Worm (Caenorhabditis elegans) whole organism, mixed stage, embryonic: ENCODE results near the gene F43C11.16.
A peak's percentile ranks its signal among the peaks of the same experiment; 100 is the strongest.

Experiments used
- M03D4.4 ChIP-seq: sonication (generic microtip); optimal IDR thresholded peaks from 2 replicates; lab custom pipeline; 2017; ENCODE audit warnings: mild to moderate bottlenecking, missing genetic modification characterization, missing compliant biosample characterization
- bed-3 ChIP-seq: fragments of 200-800 bp; sonication (Bioruptor generic); optimal IDR thresholded peaks from 3 replicates; lab custom pipeline; 2018; ENCODE audit warnings: mild to moderate bottlenecking, missing genetic modification characterization, moderate library complexity, missing compliant biosample characterization
- blmp-1 ChIP-seq: fragments of 150-350 bp; optimal IDR thresholded peaks from 2 replicates; lab custom pipeline; 2014; ENCODE audit warnings: missing biosample characterization, missing genetic modification characterization
- ceh-39 ChIP-seq: fragments of 150-350 bp; optimal IDR thresholded peaks from 2 replicates; lab custom pipeline; 2014; ENCODE audit warnings: missing biosample characterization, missing genetic modification characterization
- ceh-43 ChIP-seq: fragments of 200-800 bp; sonication (Bioruptor generic); optimal IDR thresholded peaks from 2 replicates; lab custom pipeline; 2018; ENCODE audit warnings: mild to moderate bottlenecking, missing genetic modification characterization, moderate library complexity, missing compliant biosample characterization
- ceh-83 ChIP-seq: fragments of 200-800 bp; sonication (Bioruptor generic); optimal IDR thresholded peaks from 2 replicates; lab custom pipeline; 2018; ENCODE audit warnings: mild to moderate bottlenecking, missing genetic modification characterization, missing compliant biosample characterization
- ces-1 ChIP-seq: fragments of 150-350 bp; optimal IDR thresholded peaks from 2 replicates; lab custom pipeline; 2014; ENCODE audit warnings: missing biosample characterization, missing genetic modification reagents, missing genetic modification characterization
- cnd-1 ChIP-seq: fragments of 200-800 bp; sonication (Bioruptor generic); optimal IDR thresholded peaks from 2 replicates; lab custom pipeline; 2018; ENCODE audit warnings: mild to moderate bottlenecking, missing genetic modification characterization, missing compliant biosample characterization
- elt-1 ChIP-seq: sonication (generic microtip); optimal IDR thresholded peaks from 2 replicates; lab custom pipeline; 2017; ENCODE audit warnings: missing genetic modification characterization, mild to moderate bottlenecking, missing compliant biosample characterization, antibody characterized with exemption, moderate library complexity, borderline replicate concordance; ENCODE audit not compliant: insufficient read depth
- elt-3 ChIP-seq: fragments of 150-350 bp; optimal IDR thresholded peaks from 2 replicates; lab custom pipeline; 2014; ENCODE audit warnings: missing biosample characterization, missing genetic modification characterization
- flh-1 ChIP-seq: fragments of 200-800 bp; sonication (Bioruptor generic); optimal IDR thresholded peaks from 2 replicates; lab custom pipeline; 2018; ENCODE audit warnings: mild to moderate bottlenecking, missing genetic modification characterization, moderate library complexity, missing compliant biosample characterization
- ham-2 ChIP-seq: fragments of 200-800 bp; sonication (Bioruptor generic); optimal IDR thresholded peaks from 2 replicates; lab custom pipeline; 2018; ENCODE audit warnings: mild to moderate bottlenecking, missing genetic modification characterization, missing compliant biosample characterization
- hlh-1 ChIP-seq: fragments of 150-350 bp; optimal IDR thresholded peaks from 2 replicates; lab custom pipeline; 2014; ENCODE audit warnings: missing biosample characterization, missing genetic modification reagents, missing genetic modification characterization
- lin-13 ChIP-seq: fragments of 150-350 bp; optimal IDR thresholded peaks from 2 replicates; lab custom pipeline; 2014; ENCODE audit warnings: missing biosample characterization, missing genetic modification characterization
- lin-32 ChIP-seq: fragments of 200-800 bp; sonication (Bioruptor generic); optimal IDR thresholded peaks from 2 replicates; lab custom pipeline; 2018; ENCODE audit warnings: mild to moderate bottlenecking, missing genetic modification characterization, missing compliant biosample characterization
- lsy-2 ChIP-seq: fragments of 150-350 bp; optimal IDR thresholded peaks from 2 replicates; lab custom pipeline; 2014; ENCODE audit warnings: missing biosample characterization, missing genetic modification characterization
- mab-5 ChIP-seq: fragments of 150-350 bp; optimal IDR thresholded peaks from 2 replicates; lab custom pipeline; 2014; ENCODE audit warnings: missing biosample characterization, missing genetic modification characterization
- mep-1 ChIP-seq: fragments of 150-350 bp; optimal IDR thresholded peaks from 2 replicates; lab custom pipeline; 2017; ENCODE audit warnings: missing biosample characterization, missing genetic modification reagents, missing genetic modification characterization, inconsistent platforms
- mls-2 ChIP-seq: sonication (generic microtip); optimal IDR thresholded peaks from 2 replicates; lab custom pipeline; 2016; ENCODE audit warnings: mild to moderate bottlenecking, missing genetic modification characterization, moderate library complexity, missing compliant biosample characterization
- nhr-12 ChIP-seq: fragments of 150-350 bp; optimal IDR thresholded peaks from 2 replicates; lab custom pipeline; 2014; ENCODE audit warnings: missing biosample characterization, missing genetic modification characterization
- nhr-2 ChIP-seq: fragments of 150-350 bp; optimal IDR thresholded peaks from 2 replicates; lab custom pipeline; 2014; ENCODE audit warnings: missing biosample characterization, missing genetic modification characterization
- nhr-237 ChIP-seq: fragments of 150-350 bp; optimal IDR thresholded peaks from 2 replicates; lab custom pipeline; 2014; ENCODE audit warnings: missing biosample characterization, missing genetic modification characterization
- nhr-28 ChIP-seq: fragments of 150-350 bp; optimal IDR thresholded peaks from 2 replicates; lab custom pipeline; 2014; ENCODE audit warnings: missing biosample characterization, missing genetic modification characterization
- nhr-76 ChIP-seq: sonication (generic microtip); optimal IDR thresholded peaks from 2 replicates; lab custom pipeline; 2017; ENCODE audit warnings: missing biosample characterization, missing genetic modification characterization
- pha-4 ChIP-seq: fragments of 150-350 bp; optimal IDR thresholded peaks from 2 replicates; lab custom pipeline; 2018; ENCODE audit warnings: missing biosample characterization, missing genetic modification reagents, missing genetic modification characterization
- sem-2 ChIP-seq: fragments of 200-800 bp; sonication (Bioruptor generic); optimal IDR thresholded peaks from 2 replicates; lab custom pipeline; 2018; ENCODE audit warnings: mild to moderate bottlenecking, missing genetic modification characterization, missing compliant biosample characterization
- snpc-4 ChIP-seq: fragments of 150-350 bp; optimal IDR thresholded peaks from 2 replicates; lab custom pipeline; 2014; ENCODE audit warnings: missing biosample characterization, missing genetic modification characterization
- sptf-1 ChIP-seq: sonication (generic microtip); optimal IDR thresholded peaks from 2 replicates; lab custom pipeline; 2017; ENCODE audit warnings: mild to moderate bottlenecking, missing genetic modification characterization, moderate library complexity, missing compliant biosample characterization
- tbx-8 ChIP-seq: fragments of 200-800 bp; sonication (Bioruptor generic); optimal IDR thresholded peaks from 2 replicates; lab custom pipeline; 2018; ENCODE audit warnings: mild to moderate bottlenecking, missing genetic modification characterization, moderate library complexity, missing compliant biosample characterization
- unc-120 ChIP-seq: sonication (generic microtip); optimal IDR thresholded peaks from 2 replicates; lab custom pipeline; 2017; ENCODE audit warnings: missing genetic modification characterization, missing compliant biosample characterization; ENCODE audit not compliant: poor library complexity, severe bottlenecking
- unc-39 ChIP-seq: fragments of 150-350 bp; optimal IDR thresholded peaks from 2 replicates; lab custom pipeline; 2014; ENCODE audit warnings: missing biosample characterization, missing genetic modification characterization
- unc-62 ChIP-seq: fragments of 150-350 bp; optimal IDR thresholded peaks from 2 replicates; lab custom pipeline; 2014; ENCODE audit warnings: missing biosample characterization, missing genetic modification reagents, missing genetic modification characterization
- zip-8 ChIP-seq: fragments of 150-350 bp; optimal IDR thresholded peaks from 2 replicates; lab custom pipeline; 2014; ENCODE audit warnings: missing biosample characterization, missing genetic modification characterization
- ztf-11 ChIP-seq: fragments of 150-350 bp; optimal IDR thresholded peaks from 2 replicates; lab custom pipeline; 2014; ENCODE audit warnings: missing biosample characterization, missing genetic modification characterization

The F43C11.16 gene

ce11 chrII:2352546-2352945, 7.3 kb downstream of the F43C11.16 start, which contains the start of gene F43C11.10:
F43C11.10 (minus strand) TSS chrII:2352646.
- no peak for TF ChIP-seq elt-3 (tag; lab: Kevin White, UChicago)

- TF ChIP-seq nhr-28 (tag; lab: Kevin White, UChicago) (no peak), mep-1 (no peak), unc-120 (no peak), sem-2 (GFP tag; lab: Kevin White, UChicago) (no peak), ham-2 (GFP tag; lab: Kevin White, UChicago) (no peak), mls-2 (tag; lab: Kevin White, UChicago) (no peak), nhr-76 (tag; lab: Kevin White, UChicago) (no peak), snpc-4 (tag; lab: Kevin White, UChicago) (no peak), elt-1 (tag; lab: Kevin White, UChicago) (no peak), tbx-8 (GFP tag; lab: Kevin White, UChicago) (no peak), unc-39 (tag; lab: Kevin White, UChicago) (no peak), flh-1 (GFP tag; lab: Kevin White, UChicago) (no peak), ceh-83 (no peak), nhr-12 (tag; lab: Kevin White, UChicago) (no peak), unc-62 (GFP tag; lab: Kevin White, UChicago) (no peak), nhr-2 (tag; lab: Kevin White, UChicago) (no peak), zip-8 (tag; lab: Kevin White, UChicago) (no peak), lin-32 (GFP tag; lab: Kevin White, UChicago) (no peak), ceh-39 (no peak)
These were observed 13.2 kb downstream of the F43C11.16 start, which contains the start of gene F43C11.4 for ce11 chrII:2346672-2347071. F43C11.4 (plus strand) TSS chrII:2346972.

ce11 chrII:2342004-2342479, 17.8 kb downstream of the F43C11.16 start, which contains the start of gene F43C11.6:
F43C11.6 (plus strand) TSS chrII:2342429.
- no peak for TF ChIP-seq unc-62 (GFP tag; lab: Kevin White, UChicago)
- TF ChIP-seq ham-2 (GFP tag; lab: Kevin White, UChicago): no peak
- no peak for TF ChIP-seq pha-4 (tag; lab: Kevin White, UChicago)
- TF ChIP-seq nhr-76 (tag; lab: Kevin White, UChicago): no peak
- TF ChIP-seq hlh-1 (tag; lab: Kevin White, UChicago): peak; percentile 13
- no peak for TF ChIP-seq unc-120
- no peak for TF ChIP-seq nhr-28 (tag; lab: Kevin White, UChicago)
- no peak for TF ChIP-seq M03D4.4 (tag; lab: Kevin White, UChicago)
- peak; percentile 20 for TF ChIP-seq lsy-2 (tag; lab: Kevin White, UChicago)
- TF ChIP-seq nhr-12 (tag; lab: Kevin White, UChicago): no peak
- no peak for TF ChIP-seq lin-32 (GFP tag; lab: Kevin White, UChicago)
- TF ChIP-seq flh-1 (GFP tag; lab: Kevin White, UChicago): no peak
- no peak for TF ChIP-seq mls-2 (tag; lab: Kevin White, UChicago)
- peak; percentile 26 for TF ChIP-seq ceh-39
- TF ChIP-seq blmp-1: no peak
- TF ChIP-seq cnd-1 (tag; lab: Kevin White, UChicago): no peak
- TF ChIP-seq ceh-43 (GFP tag; lab: Kevin White, UChicago): no peak
- TF ChIP-seq lin-13 (tag; lab: Kevin White, UChicago): peak; percentile 41
- TF ChIP-seq zip-8 (tag; lab: Kevin White, UChicago): no peak
- TF ChIP-seq mep-1: peak; percentile 8
- TF ChIP-seq ztf-11 (tag; lab: Kevin White, UChicago): no peak
- no peak for TF ChIP-seq bed-3
- no peak for TF ChIP-seq mab-5 (tag; lab: Kevin White, UChicago)
- no peak for TF ChIP-seq nhr-237 (tag; lab: Kevin White, UChicago)
- TF ChIP-seq elt-3 (tag; lab: Kevin White, UChicago): no peak
- TF ChIP-seq ces-1 (GFP tag; lab: Kevin White, UChicago): no peak
- TF ChIP-seq sptf-1 (tag; lab: Kevin White, UChicago): no peak
- no peak for TF ChIP-seq ceh-83
- TF ChIP-seq nhr-2 (tag; lab: Kevin White, UChicago): no peak
- TF ChIP-seq tbx-8 (GFP tag; lab: Kevin White, UChicago): no peak
- TF ChIP-seq snpc-4 (tag; lab: Kevin White, UChicago): no peak
- TF ChIP-seq, all 35 proteins: peak for 5
